Worm (Caenorhabditis elegans) whole organism, mixed stage, embryonic: ENCODE data around the gene T26A8.3.

Source experiments
- M03D4.4 ChIP-seq: sonication (generic microtip); optimal IDR thresholded peaks from 2 replicates; lab custom pipeline; 2017; ENCODE audit warnings: mild to moderate bottlenecking, missing genetic modification characterization, missing compliant biosample characterization
- bed-3 ChIP-seq: fragments of 200-800 bp; sonication (Bioruptor generic); optimal IDR thresholded peaks from 3 replicates; lab custom pipeline; 2018; ENCODE audit warnings: mild to moderate bottlenecking, missing genetic modification characterization, moderate library complexity, missing compliant biosample characterization
- blmp-1 ChIP-seq: fragments of 150-350 bp; optimal IDR thresholded peaks from 2 replicates; lab custom pipeline; 2014; ENCODE audit warnings: missing biosample characterization, missing genetic modification characterization
- ceh-39 ChIP-seq: fragments of 150-350 bp; optimal IDR thresholded peaks from 2 replicates; lab custom pipeline; 2014; ENCODE audit warnings: missing biosample characterization, missing genetic modification characterization
- ceh-43 ChIP-seq: fragments of 200-800 bp; sonication (Bioruptor generic); optimal IDR thresholded peaks from 2 replicates; lab custom pipeline; 2018; ENCODE audit warnings: mild to moderate bottlenecking, missing genetic modification characterization, moderate library complexity, missing compliant biosample characterization
- ces-1 ChIP-seq: fragments of 150-350 bp; optimal IDR thresholded peaks from 2 replicates; lab custom pipeline; 2014; ENCODE audit warnings: missing biosample characterization, missing genetic modification reagents, missing genetic modification characterization
- drap-1 ChIP-seq: fragments of 200-800 bp; sonication (Bioruptor generic); optimal IDR thresholded peaks from 3 replicates; lab custom pipeline; 2018; ENCODE audit warnings: mild to moderate bottlenecking, missing genetic modification characterization, missing compliant biosample characterization
- elt-3 ChIP-seq: fragments of 150-350 bp; optimal IDR thresholded peaks from 2 replicates; lab custom pipeline; 2014; ENCODE audit warnings: missing biosample characterization, missing genetic modification characterization
- flh-1 ChIP-seq: fragments of 200-800 bp; sonication (Bioruptor generic); optimal IDR thresholded peaks from 2 replicates; lab custom pipeline; 2018; ENCODE audit warnings: mild to moderate bottlenecking, missing genetic modification characterization, moderate library complexity, missing compliant biosample characterization
- ham-2 ChIP-seq: fragments of 200-800 bp; sonication (Bioruptor generic); optimal IDR thresholded peaks from 2 replicates; lab custom pipeline; 2018; ENCODE audit warnings: mild to moderate bottlenecking, missing genetic modification characterization, missing compliant biosample characterization
- hlh-1 ChIP-seq: fragments of 150-350 bp; optimal IDR thresholded peaks from 2 replicates; lab custom pipeline; 2014; ENCODE audit warnings: missing biosample characterization, missing genetic modification reagents, missing genetic modification characterization
- lin-13 ChIP-seq: fragments of 150-350 bp; optimal IDR thresholded peaks from 2 replicates; lab custom pipeline; 2014; ENCODE audit warnings: missing biosample characterization, missing genetic modification characterization
- lsy-2 ChIP-seq: fragments of 150-350 bp; optimal IDR thresholded peaks from 2 replicates; lab custom pipeline; 2014; ENCODE audit warnings: missing biosample characterization, missing genetic modification characterization
- mab-5 ChIP-seq: fragments of 150-350 bp; optimal IDR thresholded peaks from 2 replicates; lab custom pipeline; 2014; ENCODE audit warnings: missing biosample characterization, missing genetic modification characterization
- mep-1 ChIP-seq: fragments of 150-350 bp; optimal IDR thresholded peaks from 2 replicates; lab custom pipeline; 2017; ENCODE audit warnings: missing biosample characterization, missing genetic modification reagents, missing genetic modification characterization, inconsistent platforms
- mls-2 ChIP-seq: sonication (generic microtip); optimal IDR thresholded peaks from 2 replicates; lab custom pipeline; 2016; ENCODE audit warnings: mild to moderate bottlenecking, missing genetic modification characterization, moderate library complexity, missing compliant biosample characterization
- nhr-12 ChIP-seq: fragments of 150-350 bp; optimal IDR thresholded peaks from 2 replicates; lab custom pipeline; 2014; ENCODE audit warnings: missing biosample characterization, missing genetic modification characterization
- nhr-2 ChIP-seq: fragments of 150-350 bp; optimal IDR thresholded peaks from 2 replicates; lab custom pipeline; 2014; ENCODE audit warnings: missing biosample characterization, missing genetic modification characterization
- nhr-237 ChIP-seq: fragments of 150-350 bp; optimal IDR thresholded peaks from 2 replicates; lab custom pipeline; 2014; ENCODE audit warnings: missing biosample characterization, missing genetic modification characterization
- nhr-76 ChIP-seq: sonication (generic microtip); optimal IDR thresholded peaks from 2 replicates; lab custom pipeline; 2017; ENCODE audit warnings: missing biosample characterization, missing genetic modification characterization
- pha-4 ChIP-seq: fragments of 150-350 bp; optimal IDR thresholded peaks from 2 replicates; lab custom pipeline; 2018; ENCODE audit warnings: missing biosample characterization, missing genetic modification reagents, missing genetic modification characterization
- sem-2 ChIP-seq: fragments of 200-800 bp; sonication (Bioruptor generic); optimal IDR thresholded peaks from 2 replicates; lab custom pipeline; 2018; ENCODE audit warnings: mild to moderate bottlenecking, missing genetic modification characterization, missing compliant biosample characterization
- snpc-4 ChIP-seq: fragments of 150-350 bp; optimal IDR thresholded peaks from 2 replicates; lab custom pipeline; 2014; ENCODE audit warnings: missing biosample characterization, missing genetic modification characterization
- sptf-1 ChIP-seq: sonication (generic microtip); optimal IDR thresholded peaks from 2 replicates; lab custom pipeline; 2017; ENCODE audit warnings: mild to moderate bottlenecking, missing genetic modification characterization, moderate library complexity, missing compliant biosample characterization
- tbx-8 ChIP-seq: fragments of 200-800 bp; sonication (Bioruptor generic); optimal IDR thresholded peaks from 2 replicates; lab custom pipeline; 2018; ENCODE audit warnings: mild to moderate bottlenecking, missing genetic modification characterization, moderate library complexity, missing compliant biosample characterization
- unc-120 ChIP-seq: sonication (generic microtip); optimal IDR thresholded peaks from 2 replicates; lab custom pipeline; 2017; ENCODE audit warnings: missing genetic modification characterization, missing compliant biosample characterization; ENCODE audit not compliant: poor library complexity, severe bottlenecking
- unc-39 ChIP-seq: fragments of 150-350 bp; optimal IDR thresholded peaks from 2 replicates; lab custom pipeline; 2014; ENCODE audit warnings: missing biosample characterization, missing genetic modification characterization
- unc-62 ChIP-seq: fragments of 150-350 bp; optimal IDR thresholded peaks from 2 replicates; lab custom pipeline; 2014; ENCODE audit warnings: missing biosample characterization, missing genetic modification reagents, missing genetic modification characterization
- zip-8 ChIP-seq: fragments of 150-350 bp; optimal IDR thresholded peaks from 2 replicates; lab custom pipeline; 2014; ENCODE audit warnings: missing biosample characterization, missing genetic modification characterization

The T26A8.3 gene

DNA sequence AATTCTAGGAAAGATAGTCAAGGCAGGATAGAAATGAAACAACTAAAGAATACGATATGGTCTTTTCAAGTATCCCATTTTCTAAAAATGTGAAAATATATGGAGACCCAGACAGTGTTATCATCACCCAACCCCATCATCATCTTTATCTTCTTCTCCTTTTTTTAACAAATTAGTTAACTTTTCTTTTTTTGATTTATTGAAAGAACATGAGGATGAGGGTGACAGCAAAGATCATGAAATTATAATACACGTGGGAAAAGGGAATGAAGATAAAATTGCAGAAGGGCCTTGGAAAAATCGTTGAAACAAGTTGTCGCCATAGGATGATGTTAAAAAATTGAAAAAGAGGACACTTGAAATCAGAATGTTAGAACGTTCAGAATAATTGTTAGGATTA lies 37.8 kb upstream of the T26A8.3 start:
- TF ChIP-seq zip-8 (tag; lab: Kevin White, UChicago) (no peak), lin-13 (tag; lab: Kevin White, UChicago) (no peak), mab-5 (tag; lab: Kevin White, UChicago) (no peak), nhr-76 (tag; lab: Kevin White, UChicago) (no peak), unc-62 (GFP tag; lab: Kevin White, UChicago) (no peak), nhr-2 (tag; lab: Kevin White, UChicago) (no peak), mep-1 (tag; lab: Kevin White, UChicago) (no peak), sptf-1 (tag; lab: Kevin White, UChicago) (no peak), ces-1 (GFP tag; lab: Kevin White, UChicago) (no peak), lsy-2 (tag; lab: Kevin White, UChicago) (no peak), elt-3 (tag; lab: Kevin White, UChicago) (no peak), tbx-8 (GFP tag; lab: Kevin White, UChicago) (no peak), bed-3 (GFP tag; lab: Kevin White, UChicago) (no peak), unc-39 (no peak)

DNA sequence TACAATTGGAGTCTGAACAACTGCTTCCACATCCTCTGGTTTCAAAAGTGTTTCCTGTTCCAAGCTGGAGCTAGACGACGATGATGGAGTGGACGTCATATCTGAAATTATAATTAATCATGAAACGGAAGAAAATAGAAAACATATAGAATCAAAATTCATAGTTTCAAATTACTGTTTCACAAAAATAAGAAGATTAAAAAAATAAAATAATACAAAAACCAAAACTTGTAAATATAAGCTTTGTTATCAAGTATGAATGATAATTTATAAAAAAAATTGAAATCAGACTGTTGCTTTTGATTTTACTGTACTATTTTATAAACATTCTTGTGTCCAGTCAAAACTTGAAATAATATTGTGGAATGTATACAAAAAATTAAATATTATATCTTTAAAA lies 37.3 kb upstream of the T26A8.3 start, which contains the start of gene str-176:
TSS of gene str-176 (minus strand) at position 101 of the 400 bp plus-strand sequence.
- no peak for TF ChIP-seq drap-1 (GFP tag; lab: Kevin White, UChicago)
- no peak for TF ChIP-seq ceh-43 (GFP tag; lab: Kevin White, UChicago)
- TF ChIP-seq ham-2: no peak
- TF ChIP-seq lin-13 (tag; lab: Kevin White, UChicago): no peak
- no peak for TF ChIP-seq elt-3 (tag; lab: Kevin White, UChicago)
- TF ChIP-seq flh-1 (GFP tag; lab: Kevin White, UChicago): no peak

DNA sequence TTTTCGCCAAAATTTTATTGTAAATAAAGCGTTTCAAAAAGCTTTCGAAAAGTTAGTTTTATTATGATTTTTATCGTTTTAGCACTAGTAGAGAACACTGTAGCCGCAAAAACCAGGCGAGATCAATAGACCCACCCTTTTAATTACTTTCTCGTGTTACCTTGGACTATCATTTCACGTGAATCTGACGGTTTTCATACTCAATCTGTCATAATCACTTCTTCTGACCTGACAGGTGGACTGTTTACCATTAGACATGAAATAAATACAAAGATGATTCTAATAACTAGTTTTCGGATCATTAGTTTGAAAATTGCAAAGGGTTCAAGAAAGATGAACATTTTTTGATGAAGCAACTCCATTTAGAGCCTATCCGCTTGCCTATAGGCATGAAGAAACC lies 36.6 kb upstream of the T26A8.3 start:
- no peak for TF ChIP-seq M03D4.4 (tag; lab: Kevin White, UChicago)
- TF ChIP-seq pha-4 (tag; lab: Kevin White, UChicago): no peak
- TF ChIP-seq ceh-39: no peak
- TF ChIP-seq sptf-1 (tag; lab: Kevin White, UChicago): no peak

DNA sequence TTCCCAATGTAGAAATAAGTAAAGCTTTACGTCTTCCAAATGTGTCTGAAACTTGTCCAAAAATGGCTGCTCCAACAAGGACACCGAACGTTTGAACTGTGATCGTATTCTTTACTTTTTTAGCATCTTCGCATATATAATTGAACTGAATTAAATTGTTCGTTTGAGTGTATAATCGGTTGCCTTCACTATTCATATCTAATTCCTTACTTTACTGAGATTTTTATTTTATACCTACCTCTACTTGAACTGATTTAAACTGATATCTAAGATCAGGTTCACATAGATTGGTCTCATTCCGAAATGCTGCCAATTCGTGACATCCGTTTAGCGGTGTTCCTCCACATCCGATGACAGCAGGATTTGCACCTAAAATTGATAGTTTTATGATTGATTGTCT lies 35.9 kb upstream of the T26A8.3 start:
- TF ChIP-seq sem-2 (GFP tag; lab: Kevin White, UChicago): no peak
- no peak for TF ChIP-seq unc-39
- no peak for TF ChIP-seq flh-1 (GFP tag; lab: Kevin White, UChicago)
- no peak for TF ChIP-seq unc-120 (tag; lab: Kevin White, UChicago)
- TF ChIP-seq zip-8 (tag; lab: Kevin White, UChicago): no peak
- no peak for TF ChIP-seq snpc-4 (tag; lab: Kevin White, UChicago)
- no peak for TF ChIP-seq unc-62 (GFP tag; lab: Kevin White, UChicago)
- no peak for TF ChIP-seq mep-1 (tag; lab: Kevin White, UChicago)
- TF ChIP-seq, all 35 proteins: peak for 0

DNA sequence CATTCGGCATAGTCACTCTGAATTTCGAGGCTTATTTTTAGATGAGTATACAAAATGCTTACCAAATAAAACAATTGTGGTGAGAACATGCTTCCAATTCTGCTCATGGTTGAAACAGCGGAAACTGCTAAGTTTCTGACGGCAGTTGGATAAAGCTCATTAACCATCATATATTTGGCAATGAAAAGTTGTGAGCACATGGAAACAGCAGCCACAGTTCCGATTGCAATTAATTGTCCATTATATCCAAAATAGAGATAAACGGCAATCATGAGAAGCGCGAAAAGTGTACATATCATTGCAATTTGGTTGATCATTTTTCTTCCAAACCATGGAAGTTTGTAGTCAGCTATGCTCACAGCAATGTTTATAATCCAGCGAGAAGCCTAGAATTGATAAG lies 34.7 kb upstream of the T26A8.3 start:
- no peak for TF ChIP-seq blmp-1 (tag; lab: Kevin White, UChicago)
- TF ChIP-seq mls-2 (tag; lab: Kevin White, UChicago): no peak

DNA sequence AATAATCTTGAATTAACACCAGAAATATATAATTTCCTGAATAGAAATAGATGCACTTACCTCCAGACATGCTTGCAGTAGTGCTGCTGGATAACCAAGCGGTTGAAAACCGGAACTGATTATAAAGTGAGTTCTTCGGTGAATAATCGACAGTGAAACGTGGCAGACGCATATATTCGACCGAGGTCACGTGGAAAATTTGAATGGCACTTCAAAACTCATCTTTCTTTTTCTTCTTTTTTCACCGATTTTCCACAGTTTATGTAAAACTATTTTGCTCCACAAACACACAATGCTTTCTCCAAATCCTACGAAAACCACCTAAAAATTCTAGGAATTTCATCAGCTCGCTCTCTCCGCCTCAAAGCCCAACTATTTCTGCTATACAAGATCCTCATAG lies 33.8 kb upstream of the T26A8.3 start, which contains the start of gene ant-1.4:
TSS of gene ant-1.4 (minus strand) at position 101 of the 400 bp plus-strand sequence.
- TF ChIP-seq snpc-4 (tag; lab: Kevin White, UChicago): no peak
- TF ChIP-seq M03D4.4 (tag; lab: Kevin White, UChicago): no peak
- TF ChIP-seq flh-1 (GFP tag; lab: Kevin White, UChicago): no peak
- TF ChIP-seq lsy-2 (tag; lab: Kevin White, UChicago): no peak
- no peak for TF ChIP-seq nhr-76 (tag; lab: Kevin White, UChicago)
- no peak for TF ChIP-seq nhr-237
- no peak for TF ChIP-seq hlh-1 (tag; lab: Kevin White, UChicago)
- no peak for TF ChIP-seq mep-1 (tag; lab: Kevin White, UChicago)

DNA sequence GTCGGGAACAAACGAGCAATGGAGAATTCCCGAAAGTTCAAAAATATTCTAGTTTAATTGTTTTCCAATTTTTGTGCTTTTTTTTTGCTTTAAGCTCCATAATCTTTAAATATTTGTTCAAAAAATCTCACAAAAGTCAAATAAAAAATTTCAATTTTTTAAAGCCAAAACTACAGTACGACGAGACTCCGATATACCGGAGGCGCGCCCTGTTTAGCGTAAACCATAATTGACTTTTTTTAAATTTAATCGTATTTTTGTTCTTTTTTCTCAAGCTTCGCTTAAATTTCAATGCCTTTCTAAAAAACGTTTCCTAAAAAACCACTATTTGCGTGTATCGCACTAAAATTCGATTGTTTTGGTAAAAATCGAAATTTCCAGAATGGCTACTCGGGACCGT lies 30.5 kb upstream of the T26A8.3 start, which contains the start of gene syx-4:
TSS of gene syx-4 (plus strand) at position 382 of the 400 bp plus-strand sequence.
- no peak for TF ChIP-seq bed-3 (GFP tag; lab: Kevin White, UChicago)
- no peak for TF ChIP-seq sem-2 (GFP tag; lab: Kevin White, UChicago)
- TF ChIP-seq nhr-12 (tag; lab: Kevin White, UChicago): no peak
- no peak for TF ChIP-seq tbx-8 (GFP tag; lab: Kevin White, UChicago)
- no peak for TF ChIP-seq zip-8 (tag; lab: Kevin White, UChicago)
- TF ChIP-seq lsy-2 (tag; lab: Kevin White, UChicago): no peak
- TF ChIP-seq pha-4 (tag; lab: Kevin White, UChicago): no peak
- no peak for TF ChIP-seq unc-62 (GFP tag; lab: Kevin White, UChicago)
- TF ChIP-seq, all 35 proteins: peak for 0
